Fruit fly (Drosophila melanogaster) whole organism, embryonic: ENCODE data around the gene Zip89B.
A peak's percentile ranks its signal among the peaks of the same experiment; 100 is the strongest.

Experiments
- Abd-B ChIP-seq: fragments of 200-800 bp; sonication (Bioruptor generic); optimal IDR thresholded peaks from 2 replicates; lab custom pipeline; 2018; ENCODE audit warnings: missing biosample characterization, mild to moderate bottlenecking, missing genetic modification characterization, moderate library complexity
- BEAF-32 ChIP-seq: fragments of 200-800 bp; sonication (Bioruptor generic); optimal IDR thresholded peaks from 3 replicates; lab custom pipeline; 2017; ENCODE audit warnings: missing biosample characterization, missing genetic modification characterization, mild to moderate bottlenecking, moderate library complexity, missing genetic modification reagents
- CG13287 ChIP-seq: fragments of 200-800 bp; sonication (Bioruptor generic); IDR thresholded peaks from 2 replicates; pipeline ENCODE4 v1.3.6; 2022; ENCODE audit warnings: missing biosample characterization, missing genetic modification characterization; ENCODE audit not compliant: partially characterized antibody
- CG1602 ChIP-seq: fragments of 200-800 bp; sonication (Bioruptor generic); optimal IDR thresholded peaks from 3 replicates; lab custom pipeline; 2016; ENCODE audit warnings: missing biosample characterization, missing genetic modification characterization
- CG16815 ChIP-seq: fragments of 200-800 bp; sonication (Bioruptor generic); optimal IDR thresholded peaks from 3 replicates; lab custom pipeline; 2017; ENCODE audit warnings: missing biosample characterization, mild to moderate bottlenecking, missing genetic modification characterization
- CG17802 ChIP-seq: fragments of 200-800 bp; sonication (Bioruptor generic); optimal IDR thresholded peaks from 2 replicates; lab custom pipeline; 2018; ENCODE audit warnings: missing biosample characterization, mild to moderate bottlenecking, missing genetic modification characterization, moderate library complexity
- CG18011 ChIP-seq: fragments of 200-800 bp; sonication (Bioruptor generic); optimal IDR thresholded peaks from 2 replicates; lab custom pipeline; 2017; ENCODE audit warnings: missing biosample characterization, missing genetic modification characterization, mild to moderate bottlenecking, moderate library complexity, missing genotype
- CG18262 ChIP-seq: fragments of 200-800 bp; optimal IDR thresholded peaks from 3 replicates; lab custom pipeline; 2019; ENCODE audit warnings: missing biosample characterization, mild to moderate bottlenecking, missing genetic modification characterization, moderate library complexity
- CG32767 ChIP-seq: fragments of 200-800 bp; sonication (Bioruptor generic); IDR thresholded peaks from 2 replicates; pipeline ENCODE4 v1.3.6; 2022; ENCODE audit warnings: missing biosample characterization, missing genetic modification characterization
- CG34422 ChIP-seq: fragments of 200-800 bp; sonication (Bioruptor generic); IDR thresholded peaks from 3 replicates; pipeline ENCODE4 v1.3.6; 2022; ENCODE audit warnings: missing biosample characterization, missing genetic modification characterization
- CG4328 ChIP-seq: fragments of 200-800 bp; sonication (Bioruptor generic); optimal IDR thresholded peaks from 3 replicates; lab custom pipeline; 2017; ENCODE audit warnings: missing biosample characterization, missing genetic modification reagents, missing genetic modification characterization
- CG4404 ChIP-seq: fragments of 200-800 bp; sonication (Bioruptor generic); IDR thresholded peaks from 2 replicates; pipeline ENCODE4 v1.3.6; 2022; ENCODE audit warnings: missing biosample characterization, missing genetic modification characterization
- CG4424 ChIP-seq: fragments of 200-800 bp; sonication (Bioruptor generic); optimal IDR thresholded peaks from 3 replicates; lab custom pipeline; 2016; ENCODE audit warnings: missing biosample characterization, missing genetic modification characterization
- CG4730 ChIP-seq: fragments of 200-800 bp; sonication (Bioruptor generic); IDR thresholded peaks from 2 replicates; pipeline ENCODE4 v1.3.6; 2022; ENCODE audit warnings: missing biosample characterization, missing genetic modification characterization
- CG5245 ChIP-seq: fragments of 200-800 bp; sonication (Bioruptor generic); optimal IDR thresholded peaks from 3 replicates; lab custom pipeline; 2016; ENCODE audit warnings: missing biosample characterization, missing genetic modification characterization
- CG7987 ChIP-seq: fragments of 200-800 bp; sonication (Bioruptor generic); optimal IDR thresholded peaks from 2 replicates; lab custom pipeline; 2018; ENCODE audit warnings: missing biosample characterization, mild to moderate bottlenecking, missing genetic modification characterization, moderate library complexity
- CG9727 ChIP-seq: fragments of 200-800 bp; sonication (Bioruptor generic); optimal IDR thresholded peaks from 3 replicates; lab custom pipeline; 2017; ENCODE audit warnings: missing biosample characterization, mild to moderate bottlenecking, missing genetic modification characterization
- Camta ChIP-seq: fragments of 200-800 bp; sonication (Bioruptor generic); optimal IDR thresholded peaks from 2 replicates; lab custom pipeline; 2016; ENCODE audit warnings: missing biosample characterization, missing genetic modification characterization
- Drgx ChIP-seq: fragments of 200-800 bp; sonication (Bioruptor generic); IDR thresholded peaks from 2 replicates; pipeline ENCODE4 v1.3.6; 2022; ENCODE audit warnings: missing biosample characterization, missing genetic modification characterization
- Elba2 ChIP-seq: fragments of 200-800 bp; sonication (Bioruptor generic); optimal IDR thresholded peaks from 3 replicates; lab custom pipeline; 2016; ENCODE audit warnings: missing biosample characterization, missing genetic modification characterization
- Fer1 ChIP-seq: fragments of 200-800 bp; sonication (Bioruptor generic); optimal IDR thresholded peaks from 2 replicates; lab custom pipeline; 2017; ENCODE audit warnings: missing biosample characterization, mild to moderate bottlenecking, missing genetic modification characterization
- H2.0 ChIP-seq: fragments of 200-800 bp; sonication (Bioruptor generic); IDR thresholded peaks from 2 replicates; pipeline ENCODE4 v1.3.6; 2022; ENCODE audit warnings: missing biosample characterization, missing genetic modification characterization
- HHEX ChIP-seq: fragments of 200-800 bp; sonication (Bioruptor generic); optimal IDR thresholded peaks from 3 replicates; lab custom pipeline; 2017; ENCODE audit warnings: missing biosample characterization, mild to moderate bottlenecking, missing genetic modification characterization, missing genetic modification reagents
- Hmx ChIP-seq: fragments of 200-800 bp; sonication (Bioruptor generic); optimal IDR thresholded peaks from 2 replicates; lab custom pipeline; 2016; ENCODE audit warnings: missing biosample characterization, missing genetic modification characterization
- Max ChIP-seq: fragments of 200-800 bp; sonication (Bioruptor generic); optimal IDR thresholded peaks from 2 replicates; lab custom pipeline; 2016; ENCODE audit warnings: missing biosample characterization, mild to moderate bottlenecking, missing genetic modification characterization
- Med ChIP-seq: fragments of 200-800 bp; sonication (Bioruptor generic); peaks from one replicate; lab custom pipeline; 2016; ENCODE audit warnings: missing biosample characterization, missing genetic modification characterization, mild to moderate bottlenecking, inconsistent platforms, moderate library complexity
- Sin3A ChIP-seq: fragments of >200 bp; optimal IDR thresholded peaks from 2 replicates; lab custom pipeline; 2018
- Sry-δ ChIP-seq: fragments of 200-800 bp; sonication (Bioruptor generic); optimal IDR thresholded peaks from 2 replicates; lab custom pipeline; 2016; ENCODE audit warnings: missing biosample characterization, missing genetic modification characterization
- Ssrp ChIP-seq: fragments of 200-800 bp; sonication (Bioruptor generic); optimal IDR thresholded peaks from 2 replicates; lab custom pipeline; 2018; ENCODE audit warnings: missing biosample characterization, mild to moderate bottlenecking, missing genetic modification characterization, moderate library complexity
- az2 ChIP-seq: fragments of 200-800 bp; sonication (Bioruptor generic); optimal IDR thresholded peaks from 3 replicates; lab custom pipeline; 2016; ENCODE audit warnings: missing biosample characterization, missing genetic modification characterization
- chif ChIP-seq, 2 experiments: fragments of 200-800 bp; sonication (Bioruptor generic); optimal IDR thresholded peaks; 3 replicates each; lab custom pipeline; 2016; ENCODE audit warnings: missing biosample characterization in 2 of 2, missing genetic modification characterization in 2 of 2
- chn ChIP-seq: fragments of 200-800 bp; sonication (Bioruptor generic); optimal IDR thresholded peaks from 2 replicates; lab custom pipeline; 2016; ENCODE audit warnings: missing biosample characterization, missing genetic modification characterization
- croc ChIP-seq: fragments of 200-800 bp; sonication (Bioruptor generic); conservative IDR thresholded peaks from 3 replicates; pipeline ENCODE4 v1.3.6; 2022; ENCODE audit warnings: missing biosample characterization, missing genetic modification characterization
- gcm2 ChIP-seq: fragments of 200-800 bp; sonication (Bioruptor generic); optimal IDR thresholded peaks from 2 replicates; lab custom pipeline; 2016; ENCODE audit warnings: missing biosample characterization, missing genetic modification characterization
- grn ChIP-seq: fragments of 200-800 bp; sonication (Bioruptor generic); optimal IDR thresholded peaks from 3 replicates; lab custom pipeline; 2017; ENCODE audit warnings: missing biosample characterization, missing genetic modification characterization
- hkb ChIP-seq, 2 experiments: fragments of 200-800 bp in 1 of 2; fragments of >200 bp in 1 of 2; sonication (Bioruptor generic) in 1 of 2; IDR thresholded peaks in 1 of 2; optimal IDR thresholded peaks in 1 of 2; 2 replicates each; pipeline versions ENCODE4 v1.3.6 to Lab custom; 2017 to 2022; ENCODE audit warnings: missing biosample characterization in 1 of 2, missing genetic modification characterization in 1 of 2
- inv ChIP-seq: fragments of 200-800 bp; sonication (Bioruptor generic); IDR thresholded peaks from 2 replicates; pipeline ENCODE4 v1.3.6; 2022; ENCODE audit warnings: missing biosample characterization, missing genetic modification characterization; ENCODE audit not compliant: partially characterized antibody
- klu ChIP-seq: fragments of 200-800 bp; sonication (Bioruptor generic); IDR thresholded peaks from 2 replicates; pipeline ENCODE4 v1.3.6; 2022; ENCODE audit warnings: missing biosample characterization, missing genetic modification characterization
- lilli ChIP-seq: fragments of 200-800 bp; sonication (Bioruptor generic); optimal IDR thresholded peaks from 3 replicates; lab custom pipeline; 2016; ENCODE audit warnings: missing biosample characterization, missing genetic modification characterization
- nau ChIP-seq: fragments of 200-800 bp; sonication (Bioruptor generic); optimal IDR thresholded peaks from 3 replicates; lab custom pipeline; 2017; ENCODE audit warnings: missing biosample characterization, mild to moderate bottlenecking, missing genetic modification characterization, missing genetic modification reagents
- nerfin-2 ChIP-seq: fragments of 200-800 bp; sonication (Bioruptor generic); IDR thresholded peaks from 2 replicates; pipeline ENCODE4 v1.3.6; 2022; ENCODE audit warnings: missing biosample characterization, missing genetic modification characterization; ENCODE audit not compliant: partially characterized antibody
- org-1 ChIP-seq: fragments of 200-800 bp; sonication (Bioruptor generic); optimal IDR thresholded peaks from 2 replicates; lab custom pipeline; 2017; ENCODE audit warnings: missing biosample characterization, missing genetic modification characterization
- pnt ChIP-seq: fragments of 200-800 bp; sonication (Bioruptor generic); optimal IDR thresholded peaks from 3 replicates; lab custom pipeline; 2016; ENCODE audit warnings: missing biosample characterization, missing genetic modification characterization
- ro ChIP-seq: fragments of 200-800 bp; sonication (Bioruptor generic); IDR thresholded peaks from 2 replicates; pipeline ENCODE4 v1.3.6; 2022; ENCODE audit warnings: missing biosample characterization, missing genetic modification characterization
- schlank ChIP-seq: fragments of 200-800 bp; sonication (Bioruptor generic); optimal IDR thresholded peaks from 2 replicates; lab custom pipeline; 2018; ENCODE audit warnings: missing biosample characterization, mild to moderate bottlenecking, missing genetic modification characterization
- tll ChIP-seq, 2 experiments: fragments of 200-800 bp in 1 of 2; fragments of >200 bp in 1 of 2; sonication (Bioruptor generic) in 1 of 2; optimal IDR thresholded peaks; 2 replicates each; lab custom pipeline; 2017 to 2019; ENCODE audit warnings: missing biosample characterization in 2 of 2, missing genetic modification characterization in 2 of 2, mild to moderate bottlenecking in 1 of 2, moderate library complexity in 1 of 2
- toy ChIP-seq: fragments of 200-800 bp; sonication (Bioruptor generic); IDR thresholded peaks from 2 replicates; pipeline ENCODE4 v1.3.6; 2022; ENCODE audit warnings: missing biosample characterization, missing genetic modification characterization
- twi ChIP-seq: fragments of 200-800 bp; optimal IDR thresholded peaks from 2 replicates; lab custom pipeline; 2019; ENCODE audit warnings: missing biosample characterization, mild to moderate bottlenecking, missing genetic modification characterization, moderate library complexity
- vvl ChIP-seq: fragments of 200-800 bp; sonication (Bioruptor generic); IDR thresholded peaks from 2 replicates; pipeline ENCODE4 v1.3.6; 2022; ENCODE audit warnings: missing biosample characterization, missing genetic modification characterization
- wor ChIP-seq: fragments of 200-800 bp; sonication (Bioruptor generic); IDR thresholded peaks from 2 replicates; pipeline ENCODE4 v1.3.6; 2022; ENCODE audit warnings: missing biosample characterization, missing genetic modification characterization
- zfh2 ChIP-seq: fragments of 200-800 bp; sonication (Bioruptor generic); optimal IDR thresholded peaks from 2 replicates; lab custom pipeline; 2016; ENCODE audit warnings: missing biosample characterization, missing genetic modification characterization

The Zip89B gene

DNA sequence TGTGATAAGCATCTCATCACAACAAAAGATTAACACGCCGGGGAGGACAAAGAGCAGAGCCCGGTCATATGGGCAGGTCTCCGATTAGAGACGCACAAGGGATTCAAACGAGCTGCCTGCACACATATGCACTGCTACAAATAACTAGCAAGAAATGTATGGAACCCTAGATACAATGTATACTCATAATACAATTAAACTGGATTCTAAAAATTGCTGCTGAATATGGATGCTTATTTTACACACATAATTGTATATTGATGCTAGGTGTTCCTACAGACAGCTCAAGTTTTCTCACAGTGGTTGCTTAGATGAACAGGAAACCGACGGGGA is 31.5 kb downstream of the Zip89B start (continued):
- no peak for TF ChIP-seq CG7987 (GFP tag; lab: Kevin White, UChicago)
- TF ChIP-seq Med (GFP tag; lab: Kevin White, UChicago) = peak; percentile 89
- TF ChIP-seq az2 (GFP tag; lab: Kevin White, UChicago) = peak; percentile 62
- TF ChIP-seq CG17802 (tag; lab: Kevin White, UChicago) = no peak
- TF ChIP-seq Hmx (GFP tag; lab: Kevin White, UChicago) = no peak
- peak; percentile 38 for TF ChIP-seq org-1 (GFP tag; lab: Kevin White, UChicago)
- no peak for TF ChIP-seq grn (GFP tag; lab: Kevin White, UChicago)
- TF ChIP-seq chn (GFP tag; lab: Kevin White, UChicago) = peak; percentile 75
- no peak for TF ChIP-seq nerfin-2
- 0 out of 2 replicates have a peak, but pooled peaks have one; percentile 2 for TF ChIP-seq H2.0 (GFP tag; lab: Robert Waterston, UW)
- peak; percentile 36 for TF ChIP-seq gcm2 (GFP tag; lab: Kevin White, UChicago)
- TF ChIP-seq Max = peak; percentile 43
- TF ChIP-seq chif (GFP tag; optimal IDR thresholded peaks at IDR 0.05; lab: Kevin White, UChicago) = peak; percentile 65 to 80
- TF ChIP-seq CG4730 (GFP tag; lab: Robert Waterston, UW) = peak; percentile 28; the same call in 1 of the 2 replicates
- TF ChIP-seq klu (GFP tag; lab: Robert Waterston, UW) = no peak
- TF ChIP-seq Abd-B = no peak
- TF ChIP-seq Ssrp (tag; lab: Kevin White, UChicago) = peak; percentile 60
- TF ChIP-seq BEAF-32 (GFP tag; lab: Kevin White, UChicago) = no peak
- TF ChIP-seq Elba2 (GFP tag; lab: Kevin White, UChicago) = peak; percentile 39
- no peak for TF ChIP-seq Fer1
- TF ChIP-seq CG34422 (GFP tag; lab: Robert Waterston, UW) = peak; percentile 77; the same call in 2 of the 3 replicates
- peak; percentile 77 for TF ChIP-seq CG16815 (GFP tag; lab: Kevin White, UChicago)
- TF ChIP-seq twi (tag; lab: Kevin White, UChicago) = peak; percentile 23
- TF ChIP-seq nau (GFP tag; lab: Kevin White, UChicago) = no peak
- TF ChIP-seq ro (GFP tag; lab: Robert Waterston, UW) = no peak
- TF ChIP-seq inv (GFP tag; lab: Robert Waterston, UW) = no peak
- peak; percentile 20 for TF ChIP-seq HHEX (GFP tag; lab: Kevin White, UChicago)
- peak; percentile 87 for TF ChIP-seq CG4404
- TF ChIP-seq schlank (tag; lab: Kevin White, UChicago) = no peak
- TF ChIP-seq CG1602 (GFP tag; lab: Kevin White, UChicago) = peak; percentile 71
- no peak for TF ChIP-seq zfh2 (GFP tag; lab: Kevin White, UChicago)
- TF ChIP-seq hkb (optimal IDR thresholded peaks at IDR 0.05; lab: Kevin White, UChicago) = no peak
- TF ChIP-seq hkb (GFP tag; IDR thresholded peaks at IDR 0.05; lab: Robert Waterston, UW) = 0 out of 2 replicates have a peak, but pooled peaks have one; percentile 20
- TF ChIP-seq pnt (GFP tag; lab: Kevin White, UChicago) = peak; percentile 63
- peak; percentile 54 for TF ChIP-seq CG5245 (GFP tag; lab: Kevin White, UChicago)
- peak; percentile 83 for TF ChIP-seq CG18262 (tag; lab: Kevin White, UChicago)
- TF ChIP-seq tll (GFP tag; optimal IDR thresholded peaks at IDR 0.05; lab: Kevin White, UChicago) = peak in 1 of 2 experiments; percentile 66
- peak; percentile 32; the same call in 1 of the 2 replicates for TF ChIP-seq CG32767 (GFP tag; lab: Robert Waterston, UW)
- TF ChIP-seq wor (GFP tag; lab: Robert Waterston, UW) = 0 out of 2 replicates have a peak, but pooled peaks have one; percentile 20
- peak; percentile 62 for TF ChIP-seq vvl
- peak; percentile 15 for TF ChIP-seq Sry-δ (GFP tag; lab: Kevin White, UChicago)
- no peak for TF ChIP-seq CG18011 (GFP tag; lab: Kevin White, UChicago)
- TF ChIP-seq CG4424 (GFP tag; lab: Kevin White, UChicago) = peak; percentile 76
- TF ChIP-seq Drgx (GFP tag; lab: Robert Waterston, UW) = peak; percentile 51; the same call in 1 of the 2 replicates
- peak; percentile 56 for TF ChIP-seq lilli (GFP tag; lab: Kevin White, UChicago)
- TF ChIP-seq toy (GFP tag; lab: Robert Waterston, UW) = no peak
- TF ChIP-seq CG4328 (GFP tag; lab: Kevin White, UChicago) = no peak
- peak; percentile 56 for TF ChIP-seq Camta
- TF ChIP-seq CG9727 (GFP tag; lab: Kevin White, UChicago) = peak; percentile 84
- no peak for TF ChIP-seq CG13287 (GFP tag; lab: Robert Waterston, UW)
- no peak for TF ChIP-seq Sin3A (lab: Kevin White, UChicago)
- TF ChIP-seq croc (GFP tag; lab: Robert Waterston, UW) = peak; percentile 50
